Worm (Caenorhabditis elegans): ENCODE data around the gene str-130.
A peak's percentile ranks its signal among the peaks of the same experiment; 100 is the strongest.

Gene str-130

DNA sequence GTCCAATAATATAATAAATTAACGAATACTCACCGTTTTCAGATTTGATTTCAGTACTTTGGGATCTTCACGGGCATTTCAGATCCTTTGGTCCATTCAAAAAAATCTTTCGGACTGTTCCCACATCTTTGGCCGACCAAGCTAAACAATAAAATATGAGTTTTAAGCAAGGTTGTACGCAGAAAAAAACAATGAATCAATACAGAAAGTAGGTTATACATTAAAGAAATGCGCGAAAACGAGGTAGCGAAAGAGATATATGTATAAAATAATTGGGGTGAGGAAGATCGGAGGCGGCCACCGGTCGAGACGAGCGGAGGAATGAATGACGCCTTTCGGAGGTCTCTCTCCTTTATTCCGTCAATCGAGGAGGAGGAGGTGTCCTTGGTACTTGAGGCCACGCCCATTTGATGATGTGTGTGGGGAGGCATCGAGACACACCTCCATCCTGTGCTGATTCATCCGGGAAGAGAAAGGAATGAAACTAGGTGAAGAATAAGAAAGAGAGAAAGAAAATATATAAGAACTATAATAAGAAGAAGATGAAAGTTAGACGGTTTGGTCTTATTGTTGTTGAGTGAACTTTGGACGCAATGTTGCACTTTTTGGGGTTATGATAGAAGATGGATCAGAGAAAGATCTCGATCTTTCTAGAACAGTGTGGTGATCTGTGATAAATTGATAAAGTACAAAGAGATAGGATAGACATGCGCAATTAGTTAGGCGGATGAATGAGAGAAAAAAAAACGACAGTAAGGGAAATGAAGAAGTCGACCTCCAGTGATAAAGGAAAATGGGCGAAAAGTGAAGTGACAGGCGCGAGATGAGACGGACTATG lies 50.0 kb downstream of the str-130 start:
- TF ChIP-seq ceh-16 (tag; optimal IDR thresholded peaks at IDR 0.05) (peak; percentile 64), ama-1 (optimal IDR thresholded peaks at IDR 0.05) (peak; percentile 94), mab-5 (tag; optimal IDR thresholded peaks at IDR 0.05) (no peak), nhr-21 (tag; optimal IDR thresholded peaks at IDR 0.05) (peak; percentile 93), blmp-1 (tag; optimal IDR thresholded peaks at IDR 0.05; ENCODE audit: insufficient read depth) (peak; percentile 83), mdl-1 (tag; optimal IDR thresholded peaks at IDR 0.05) (no peak), egl-27 (tag; optimal IDR thresholded peaks at IDR 0.05) (peak; percentile 33), ceh-82 (tag; optimal IDR thresholded peaks at IDR 0.05) (no peak), sma-9 (GFP tag; optimal IDR thresholded peaks at IDR 0.05) (peak; percentile 79), sma-9 (tag; optimal IDR thresholded peaks at IDR 0.05) (no peak), fos-1 (tag; optimal IDR thresholded peaks at IDR 0.05) (peak; percentile 55), elt-3 (tag; optimal IDR thresholded peaks at IDR 0.05) (no peak), sem-4 (tag; optimal IDR thresholded peaks at IDR 0.05) (peak; percentile 1), crh-2 (tag; optimal IDR thresholded peaks at IDR 0.05) (no peak), nhr-25 (tag; optimal IDR thresholded peaks at IDR 0.05) (peak; percentile 43), sma-3 (GFP tag; optimal IDR thresholded peaks at IDR 0.05) (peak; percentile 89), nhr-10 (tag; optimal IDR thresholded peaks at IDR 0.05) (no peak)

DNA sequence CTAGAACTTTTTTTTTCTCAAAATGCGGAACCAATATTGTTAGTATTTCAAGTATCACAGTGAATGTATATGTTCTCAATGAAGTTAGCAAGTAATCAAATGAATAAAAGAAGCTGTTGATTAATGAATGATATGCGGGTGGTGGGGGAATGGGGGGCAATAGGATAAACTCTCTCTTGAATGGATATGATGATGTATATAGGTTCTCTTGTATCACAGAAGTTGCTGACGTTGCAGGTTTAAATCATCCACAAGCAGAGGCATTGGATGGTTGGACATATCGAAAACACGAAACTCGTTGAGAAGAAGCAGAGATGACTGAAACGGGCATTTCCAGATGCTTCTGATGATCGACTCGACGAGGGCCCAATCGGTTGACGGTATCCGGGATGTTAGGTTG lies 50.9 kb downstream of the str-130 start:
- peak; percentile 34 for TF ChIP-seq nhr-21 (tag; optimal IDR thresholded peaks at IDR 0.05)
- TF ChIP-seq sma-9 (GFP tag; optimal IDR thresholded peaks at IDR 0.05) = peak; percentile 5
- no peak for TF ChIP-seq sma-9 (tag; optimal IDR thresholded peaks at IDR 0.05)
- TF ChIP-seq ama-1 (optimal IDR thresholded peaks at IDR 0.05) = peak; percentile 73
- TF ChIP-seq Y55F3AM.14 (GFP tag; optimal IDR thresholded peaks at IDR 0.05) = no peak
- no peak for TF ChIP-seq dmd-4 (tag; optimal IDR thresholded peaks at IDR 0.05)
- TF ChIP-seq zag-1 (tag; optimal IDR thresholded peaks at IDR 0.05) = no peak
